Fruit fly (Drosophila melanogaster): ENCODE results near the gene Gr64c.

Gene Gr64c

DNA sequence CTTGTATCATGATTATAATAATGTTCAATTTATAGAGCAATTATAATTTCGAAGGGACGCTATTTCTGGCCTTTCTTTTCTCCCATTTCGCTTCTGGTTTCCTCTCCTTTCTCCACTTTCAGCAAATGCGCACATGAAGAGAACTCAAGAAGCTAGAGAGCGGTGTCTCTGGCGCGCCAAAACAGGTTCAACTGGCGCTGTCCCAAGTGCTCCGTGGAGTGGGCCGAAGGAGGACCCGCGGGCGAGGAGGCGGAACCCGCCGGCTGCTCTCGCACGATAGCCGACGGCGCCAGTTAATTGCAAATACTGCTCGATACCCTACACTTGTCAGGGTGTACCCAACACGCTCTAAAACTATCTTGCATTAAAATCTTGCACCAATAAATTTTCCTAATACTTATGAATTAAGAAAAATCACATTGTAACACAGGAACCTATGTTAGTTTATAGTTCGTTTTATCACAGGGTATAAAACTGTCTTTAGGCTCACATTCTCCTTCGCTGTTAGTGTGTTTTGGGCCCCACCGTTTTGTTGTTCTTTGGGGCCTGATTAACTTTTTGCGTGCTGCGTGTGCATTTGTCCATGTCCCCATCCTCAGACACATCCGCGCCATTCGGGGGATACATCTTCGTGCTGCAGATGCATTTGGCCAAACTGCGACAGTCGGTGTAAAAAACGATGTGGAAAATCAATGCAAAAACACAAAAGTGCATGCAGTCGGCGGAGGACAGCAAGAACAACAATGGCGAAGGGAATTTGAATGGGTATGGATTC, 42.0 kb downstream of the Gr64c start (continued):
- TF ChIP-seq PHDP (tag; optimal IDR thresholded peaks at IDR 0.05): peak; percentile 88
- TF ChIP-seq Trl (optimal IDR thresholded peaks at IDR 0.05): peak in 1 of 2 experiments; percentile 9
- TF ChIP-seq Trl (GFP tag; optimal IDR thresholded peaks at IDR 0.05): peak; percentile 71
- TF ChIP-seq Ets65A (GFP tag): peak; percentile 99
- no peak for TF ChIP-seq CG7963 (GFP tag; IDR thresholded peaks at IDR 0.05; ENCODE audit: partially characterized antibody)
- peak; percentile 18 for TF ChIP-seq CG15696 (tag; optimal IDR thresholded peaks at IDR 0.05)
- no peak for TF ChIP-seq knrl (GFP tag; IDR thresholded peaks at IDR 0.05; ENCODE audit: partially characterized antibody)
- peak; percentile 90 for TF ChIP-seq CG9609 (GFP tag; optimal IDR thresholded peaks at IDR 0.05)
- peak; percentile 9 for TF ChIP-seq fd102C (GFP tag; optimal IDR thresholded peaks at IDR 0.05)
- TF ChIP-seq dysf (GFP tag; IDR thresholded peaks at IDR 0.05): peak; percentile 96
- peak; percentile 77 for TF ChIP-seq schlank (tag; optimal IDR thresholded peaks at IDR 0.05)
- TF ChIP-seq vfl (GFP tag; optimal IDR thresholded peaks at IDR 0.05): peak; percentile 58
- TF ChIP-seq Hr51 (GFP tag; optimal IDR thresholded peaks at IDR 0.05): peak; percentile 84 to 90
- no peak for TF ChIP-seq luna (GFP tag; optimal IDR thresholded peaks at IDR 0.05)
- TF ChIP-seq trem (tag; optimal IDR thresholded peaks at IDR 0.05): peak; percentile 13
- peak; percentile 88 for TF ChIP-seq wdn (GFP tag; IDR thresholded peaks at IDR 0.05)
- peak; percentile 84 for TF ChIP-seq pnt (GFP tag; optimal IDR thresholded peaks at IDR 0.05)
- TF ChIP-seq repo (GFP tag; optimal IDR thresholded peaks at IDR 0.05): peak; percentile 76
- peak; percentile 92 for TF ChIP-seq sens (GFP tag)
- peak; percentile 96 for TF ChIP-seq lbe (GFP tag; optimal IDR thresholded peaks at IDR 0.05)
- TF ChIP-seq ac (GFP tag; optimal IDR thresholded peaks at IDR 0.05): peak; percentile 4
- peak; percentile 83 for TF ChIP-seq Chrac-16 (GFP tag; optimal IDR thresholded peaks at IDR 0.05)
- TF ChIP-seq lab (GFP tag; optimal IDR thresholded peaks at IDR 0.05): peak; percentile 94
- peak; percentile 92 for TF ChIP-seq CG17359 (tag; optimal IDR thresholded peaks at IDR 0.05)
- peak; percentile 76 for TF ChIP-seq ewg (GFP tag; optimal IDR thresholded peaks at IDR 0.05)
- peak; percentile 64 for TF ChIP-seq CG15601 (tag; optimal IDR thresholded peaks at IDR 0.05)
- TF ChIP-seq jing (GFP tag; optimal IDR thresholded peaks at IDR 0.05): peak; percentile 84
- peak; percentile 36 for TF ChIP-seq Neu2 (GFP tag; optimal IDR thresholded peaks at IDR 0.05; ENCODE audit: borderline replicate concordance)
- peak in 1 of 2 experiments; percentile 24 for TF ChIP-seq crp (GFP tag; optimal IDR thresholded peaks at IDR 0.05)
- TF ChIP-seq yki (optimal IDR thresholded peaks at IDR 0.05): no peak
- TF ChIP-seq bcd (GFP tag; optimal IDR thresholded peaks at IDR 0.05): peak; percentile 89
- TF ChIP-seq lov (optimal IDR thresholded peaks at IDR 0.05): no peak
- TF ChIP-seq lov (GFP tag; IDR thresholded peaks at IDR 0.05): peak; percentile 82; the same call in 2 of the 3 replicates
- peak; percentile 27 for TF ChIP-seq Hmx (GFP tag; optimal IDR thresholded peaks at IDR 0.05)
- TF ChIP-seq ERR (GFP tag; optimal IDR thresholded peaks at IDR 0.05): peak; percentile 88
- peak; percentile 70 for TF ChIP-seq CG6813 (GFP tag; optimal IDR thresholded peaks at IDR 0.05)
- peak; percentile 84 for TF ChIP-seq emc (GFP tag; optimal IDR thresholded peaks at IDR 0.05)
- TF ChIP-seq usp (GFP tag; optimal IDR thresholded peaks at IDR 0.05): no peak
- TF ChIP-seq trh (GFP tag; optimal IDR thresholded peaks at IDR 0.05): peak; percentile 65
- TF ChIP-seq Bteb2 (GFP tag; optimal IDR thresholded peaks at IDR 0.05): peak; percentile 76
- peak; percentile 88 for TF ChIP-seq CG17612 (GFP tag; IDR thresholded peaks at IDR 0.05)
- peak; percentile 87 for TF ChIP-seq CG11695 (GFP tag; IDR thresholded peaks at IDR 0.05)
- peak; percentile 29 for TF ChIP-seq CG5180 (GFP tag; optimal IDR thresholded peaks at IDR 0.05)
- TF ChIP-seq CG11723 (GFP tag; optimal IDR thresholded peaks at IDR 0.05): peak; percentile 49
- peak; percentile 91 for TF ChIP-seq al (GFP tag; IDR thresholded peaks at IDR 0.05)
- TF ChIP-seq sqz (GFP tag; optimal IDR thresholded peaks at IDR 0.05): peak; percentile 9
- peak; percentile 88 for TF ChIP-seq Hmr (GFP tag; optimal IDR thresholded peaks at IDR 0.05)
- TF ChIP-seq Doc2 (GFP tag; IDR thresholded peaks at IDR 0.05): peak; percentile 60; the same call in 1 of the 2 replicates
- no peak for TF ChIP-seq Sry-β (GFP tag; optimal IDR thresholded peaks at IDR 0.05)

Data from whole organism, embryonic.